Worm (Caenorhabditis elegans) whole organism, L2 larva: ENCODE results near the gene pqn-18.
A peak's percentile ranks its signal among the peaks of the same experiment; 100 is the strongest.

Experiments
- C34F6.9 ChIP-seq: fragments of 150-350 bp; optimal IDR thresholded peaks from 2 replicates; lab custom pipeline; 2014; ENCODE audit warnings: missing biosample characterization, missing genetic modification characterization
- R02D3.7 ChIP-seq: fragments of 150-350 bp; optimal IDR thresholded peaks from 2 replicates; lab custom pipeline; 2014; ENCODE audit warnings: missing biosample characterization, missing genetic modification characterization
- ama-1 ChIP-seq: fragments of 150-350 bp; optimal IDR thresholded peaks from 2 replicates; lab custom pipeline; 2018; ENCODE audit warnings: inconsistent platforms
- ceh-16 ChIP-seq: fragments of 150-350 bp; optimal IDR thresholded peaks from 2 replicates; lab custom pipeline; 2014; ENCODE audit warnings: missing biosample characterization, missing genetic modification characterization
- crh-2 ChIP-seq: sonication (generic microtip); optimal IDR thresholded peaks from 2 replicates; lab custom pipeline; 2017; ENCODE audit warnings: missing biosample characterization, missing genetic modification characterization
- egl-27 ChIP-seq: sonication (generic microtip); optimal IDR thresholded peaks from 3 replicates; lab custom pipeline; 2017; ENCODE audit warnings: missing biosample characterization, missing genetic modification reagents, missing genetic modification characterization
- elt-3 ChIP-seq: sonication (generic microtip); optimal IDR thresholded peaks from 2 replicates; lab custom pipeline; 2017; ENCODE audit warnings: missing biosample characterization, missing genetic modification characterization
- fos-1 ChIP-seq: fragments of 150-350 bp; optimal IDR thresholded peaks from 2 replicates; lab custom pipeline; 2014; ENCODE audit warnings: missing biosample characterization, missing genetic modification characterization
- gmeb-1 ChIP-seq: fragments of 150-350 bp; optimal IDR thresholded peaks from 2 replicates; lab custom pipeline; 2014; ENCODE audit warnings: missing biosample characterization, missing genetic modification characterization
- lin-11 ChIP-seq: fragments of 150-350 bp; sonication (generic microtip); optimal IDR thresholded peaks from 2 replicates; lab custom pipeline; 2014; ENCODE audit warnings: missing biosample characterization, missing genetic modification characterization, inconsistent platforms, mixed read lengths
- lin-39 ChIP-seq: fragments of 150-350 bp; optimal IDR thresholded peaks from 2 replicates; lab custom pipeline; 2014; ENCODE audit warnings: missing biosample characterization, missing genetic modification reagents, missing genetic modification characterization
- lsy-2 ChIP-seq, 2 experiments: fragments of 150-350 bp in 1 of 2; sonication (generic microtip) in 1 of 2; optimal IDR thresholded peaks; 2 replicates each; lab custom pipeline; 2014 to 2017; ENCODE audit warnings: missing biosample characterization in 2 of 2, missing genetic modification characterization in 2 of 2
- mab-5 ChIP-seq: fragments of 150-350 bp; optimal IDR thresholded peaks from 2 replicates; lab custom pipeline; 2014; ENCODE audit warnings: missing biosample characterization, missing genetic modification characterization
- mdl-1 ChIP-seq, 2 experiments: fragments of 150-350 bp in 1 of 2; sonication (generic microtip) in 1 of 2; optimal IDR thresholded peaks; 2 replicates each; lab custom pipeline; 2017; ENCODE audit warnings: missing biosample characterization in 2 of 2, missing genetic modification characterization in 2 of 2
- nhr-11 ChIP-seq: fragments of 150-350 bp; optimal IDR thresholded peaks from 2 replicates; lab custom pipeline; 2014; ENCODE audit warnings: missing biosample characterization, missing genetic modification characterization
- nhr-12 ChIP-seq: fragments of 150-350 bp; optimal IDR thresholded peaks from 2 replicates; lab custom pipeline; 2014; ENCODE audit warnings: missing biosample characterization, missing genetic modification characterization
- nhr-129 ChIP-seq: fragments of 150-350 bp; optimal IDR thresholded peaks from 2 replicates; lab custom pipeline; 2014; ENCODE audit warnings: missing biosample characterization, missing genetic modification characterization
- nhr-21 ChIP-seq: fragments of 150-350 bp; optimal IDR thresholded peaks from 2 replicates; lab custom pipeline; 2014; ENCODE audit warnings: missing biosample characterization, missing genetic modification characterization
- nhr-237 ChIP-seq: fragments of 150-350 bp; optimal IDR thresholded peaks from 2 replicates; lab custom pipeline; 2014; ENCODE audit warnings: missing biosample characterization, missing genetic modification characterization
- nhr-6 ChIP-seq: fragments of 150-350 bp; optimal IDR thresholded peaks from 2 replicates; lab custom pipeline; 2014; ENCODE audit warnings: missing biosample characterization, missing genetic modification characterization
- nhr-77 ChIP-seq: fragments of 150-350 bp; optimal IDR thresholded peaks from 2 replicates; lab custom pipeline; 2014; ENCODE audit warnings: missing biosample characterization, missing genetic modification characterization
- sem-4 ChIP-seq: fragments of 150-350 bp; optimal IDR thresholded peaks from 2 replicates; lab custom pipeline; 2014; ENCODE audit warnings: missing biosample characterization, missing genetic modification reagents, missing genetic modification characterization
- skn-1 ChIP-seq: sonication (generic microtip); optimal IDR thresholded peaks from 2 replicates; lab custom pipeline; 2017; ENCODE audit warnings: missing biosample characterization, missing genetic modification characterization
- sma-9 ChIP-seq, 2 experiments: fragments of 150-350 bp in 1 of 2; sonication (generic microtip) in 1 of 2; optimal IDR thresholded peaks; 2 replicates each; lab custom pipeline; 2014 to 2016; ENCODE audit warnings: missing genetic modification characterization in 2 of 2, mild to moderate bottlenecking in 1 of 2, missing biosample characterization in 1 of 2, missing compliant biosample characterization in 1 of 2, missing genetic modification reagents in 1 of 2, moderate library complexity in 1 of 2
- snpc-4 ChIP-seq: fragments of 150-350 bp; optimal IDR thresholded peaks from 2 replicates; lab custom pipeline; 2014; ENCODE audit warnings: missing biosample characterization, missing genetic modification characterization
- unc-39 ChIP-seq: fragments of 150-350 bp; optimal IDR thresholded peaks from 2 replicates; lab custom pipeline; 2014; ENCODE audit warnings: missing biosample characterization, missing genetic modification characterization
- unc-55 ChIP-seq: fragments of 150-350 bp; sonication (generic microtip); optimal IDR thresholded peaks from 3 replicates; lab custom pipeline; 2014; ENCODE audit warnings: missing biosample characterization, missing genetic modification reagents, missing genetic modification characterization
- zag-1 ChIP-seq: fragments of 150-350 bp; optimal IDR thresholded peaks from 2 replicates; lab custom pipeline; 2014; ENCODE audit warnings: missing biosample characterization, missing genetic modification characterization
- ztf-11 ChIP-seq: sonication (generic microtip); optimal IDR thresholded peaks from 2 replicates; lab custom pipeline; 2017; ENCODE audit warnings: missing biosample characterization, missing genetic modification characterization

pqn-18 gene

ce11 chrX:12902057-12902652 lies 5.5 kb upstream of the pqn-18 start:
- TF ChIP-seq nhr-21 (tag; lab: Kevin White, UChicago) (no peak), ceh-16 (tag; lab: Kevin White, UChicago) (no peak), unc-55 (peak; percentile 34), nhr-77 (tag; lab: Kevin White, UChicago) (no peak), mab-5 (tag; lab: Kevin White, UChicago) (no peak), lsy-2 (tag; optimal IDR thresholded peaks at IDR 0.05; lab: Kevin White, UChicago) (no peak), lin-39 (tag; lab: Kevin White, UChicago) (no peak), nhr-237 (tag; lab: Kevin White, UChicago) (no peak), C34F6.9 (tag; lab: Kevin White, UChicago) (peak; percentile 10), lin-11 (tag; lab: Kevin White, UChicago) (no peak), elt-3 (tag; lab: Kevin White, UChicago) (no peak), mdl-1 (tag; optimal IDR thresholded peaks at IDR 0.05; lab: Kevin White, UChicago) (no peak), ztf-11 (tag; lab: Kevin White, UChicago) (no peak)

ce11 chrX:12903810-12904209 lies 3.8 kb upstream of the pqn-18 start:
- peak; percentile 32 for TF ChIP-seq zag-1 (tag; lab: Kevin White, UChicago)
- TF ChIP-seq ama-1 (lab: Kevin White, UChicago), result no peak
- TF ChIP-seq nhr-11 (tag; lab: Kevin White, UChicago), result no peak
- TF ChIP-seq sem-4 (tag; lab: Kevin White, UChicago), result peak; percentile 21
- TF ChIP-seq skn-1, result no peak
- TF ChIP-seq unc-55, result peak; percentile 9
- peak; percentile 0 for TF ChIP-seq egl-27 (tag; lab: Kevin White, UChicago)
- no peak for TF ChIP-seq ztf-11 (tag; lab: Kevin White, UChicago)
- no peak for TF ChIP-seq lsy-2 (tag; optimal IDR thresholded peaks at IDR 0.05; lab: Kevin White, UChicago)
- TF ChIP-seq C34F6.9 (tag; lab: Kevin White, UChicago), result peak; percentile 15
- TF ChIP-seq crh-2, result no peak
- no peak for TF ChIP-seq nhr-129 (tag; lab: Kevin White, UChicago)
- TF ChIP-seq, all 48 proteins: peak for 5

- no peak for TF ChIP-seq nhr-6 (tag; lab: Kevin White, UChicago)
Measured at ce11 chrX:12908715-12909114, 1.1 kb downstream of the pqn-18 start.

ce11 chrX:12909910-12910309 lies 2.3 kb downstream of the pqn-18 start:
- TF ChIP-seq nhr-21 (tag; lab: Kevin White, UChicago) (no peak), skn-1 (no peak), unc-55 (no peak), fos-1 (tag; lab: Kevin White, UChicago) (no peak), snpc-4 (tag; lab: Kevin White, UChicago) (no peak), nhr-12 (tag; lab: Kevin White, UChicago) (no peak), R02D3.7 (tag; lab: Kevin White, UChicago) (no peak), crh-2 (no peak), gmeb-1 (tag; lab: Kevin White, UChicago) (no peak), nhr-77 (tag; lab: Kevin White, UChicago) (no peak)

- peak; percentile 5 for TF ChIP-seq gmeb-1 (tag; lab: Kevin White, UChicago)
- TF ChIP-seq C34F6.9 (tag; lab: Kevin White, UChicago), result peak; percentile 48
- no peak for TF ChIP-seq ama-1 (lab: Kevin White, UChicago)
- TF ChIP-seq nhr-129 (tag; lab: Kevin White, UChicago), result peak; percentile 48
- TF ChIP-seq lsy-2 (tag; optimal IDR thresholded peaks at IDR 0.05; lab: Kevin White, UChicago), result peak in 1 of 2 experiments; percentile 30
- no peak for TF ChIP-seq nhr-21 (tag; lab: Kevin White, UChicago)
- TF ChIP-seq fos-1 (tag; lab: Kevin White, UChicago), result peak; percentile 7
- peak; percentile 51 for TF ChIP-seq crh-2
- peak; percentile 50 for TF ChIP-seq sma-9 (GFP tag; optimal IDR thresholded peaks at IDR 0.05; lab: Kevin White, UChicago)
- TF ChIP-seq sma-9 (tag; optimal IDR thresholded peaks at IDR 0.05; lab: Kevin White, UChicago), result no peak
- TF ChIP-seq, all 48 proteins: peak for 7
Measured at ce11 chrX:12911235-12911634, 3.6 kb downstream of the pqn-18 start.

- TF ChIP-seq nhr-21 (tag; lab: Kevin White, UChicago), result peak; percentile 9
- no peak for TF ChIP-seq unc-39 (tag; lab: Kevin White, UChicago)
- TF ChIP-seq, all 48 proteins: peak for 1
Measured at ce11 chrX:12912435-12912834, 4.8 kb downstream of the pqn-18 start.
